Worm (Caenorhabditis elegans): ENCODE data around the gene C49C8.3.

- no peak for TF ChIP-seq unc-39 (tag; optimal IDR thresholded peaks at IDR 0.05)
- no peak for TF ChIP-seq snpc-4 (tag; optimal IDR thresholded peaks at IDR 0.05)
- no peak for TF ChIP-seq bed-3 (GFP tag; optimal IDR thresholded peaks at IDR 0.05)
- no peak for TF ChIP-seq cnd-1 (tag; optimal IDR thresholded peaks at IDR 0.05)
- TF ChIP-seq nhr-28 (tag; optimal IDR thresholded peaks at IDR 0.05), result no peak
Measured at ce11 chrIV:8617047-8617446, 27.5 kb upstream of the C49C8.3 start, which contains the start of the genes F42A9.7 and F42A9.3.

All from whole organism, mixed stage, embryonic.